Worm (Caenorhabditis elegans) whole organism, L4 larva: ENCODE measurements around the gene F13B12.6.
A peak's percentile ranks its signal among the peaks of the same experiment; 100 is the strongest.

Experiments
- D1046.2 ChIP-seq: fragments of 200-800 bp; sonication (Bioruptor generic); IDR thresholded peaks from 2 replicates; pipeline ENCODE4 v1.3.6; 2022; ENCODE audit warnings: missing genetic modification characterization, missing compliant biosample characterization
- F10B5.3 ChIP-seq: sonication (generic microtip); optimal IDR thresholded peaks from 2 replicates; lab custom pipeline; 2016; ENCODE audit warnings: mild to moderate bottlenecking, missing genetic modification characterization, missing compliant biosample characterization
- F44E2.7 ChIP-seq: fragments of 200-800 bp; sonication (Bioruptor generic); IDR thresholded peaks from 2 replicates; pipeline ENCODE4 v2.1.2; 2022; ENCODE audit warnings: missing genetic modification characterization, missing compliant biosample characterization
- R02D3.7 ChIP-seq: fragments of 150-350 bp; sonication (generic microtip); optimal IDR thresholded peaks from 3 replicates; lab custom pipeline; 2014; ENCODE audit warnings: missing biosample characterization, missing genetic modification characterization
- T20F7.1 ChIP-seq: fragments of 200-800 bp; sonication (Bioruptor generic); optimal IDR thresholded peaks from 2 replicates; lab custom pipeline; 2018; ENCODE audit warnings: mild to moderate bottlenecking, missing genetic modification characterization, missing compliant biosample characterization
- T26A8.4 ChIP-seq: fragments of 200-800 bp; sonication (Bioruptor generic); IDR thresholded peaks from 2 replicates; pipeline ENCODE4 v1.3.6; 2022; ENCODE audit warnings: missing genetic modification characterization, missing compliant biosample characterization
- Y105C5A.15 ChIP-seq: fragments of 200-800 bp; sonication (Bioruptor generic); IDR thresholded peaks from 2 replicates; pipeline ENCODE4 v1.3.6; 2022; ENCODE audit warnings: missing genetic modification characterization, missing compliant biosample characterization
- Y75B8A.6 ChIP-seq: fragments of 200-800 bp; sonication (Bioruptor generic); IDR thresholded peaks from 2 replicates; pipeline ENCODE4 v1.3.6; 2022; ENCODE audit warnings: missing genetic modification reagents, missing genetic modification characterization, missing compliant biosample characterization
- ZK337.2 ChIP-seq: fragments of 200-800 bp; sonication (Bioruptor generic); IDR thresholded peaks from 2 replicates; pipeline ENCODE4 v1.3.6; 2022; ENCODE audit warnings: missing genetic modification reagents, missing genetic modification characterization, missing compliant biosample characterization
- aha-1 ChIP-seq: fragments of 150-350 bp; peaks from one replicate; lab custom pipeline; 2014; ENCODE audit warnings: missing biosample characterization, missing genetic modification characterization
- ama-1 ChIP-seq: fragments of 150-350 bp; optimal IDR thresholded peaks from 2 replicates; lab custom pipeline; 2014; ENCODE audit warnings: inconsistent platforms, mixed read lengths
- arid-1 ChIP-seq: fragments of 200-800 bp; sonication (Bioruptor generic); conservative IDR thresholded peaks from 2 replicates; pipeline ENCODE4 v1.3.6; 2022; ENCODE audit warnings: missing genetic modification reagents, missing genetic modification characterization, missing compliant biosample characterization
- attf-4 ChIP-seq: sonication (generic microtip); optimal IDR thresholded peaks from 3 replicates; lab custom pipeline; 2017; ENCODE audit warnings: missing biosample characterization, missing genetic modification characterization
- ceh-20 ChIP-seq: fragments of 200-800 bp; sonication (Bioruptor generic); IDR thresholded peaks from 2 replicates; pipeline ENCODE4 v1.3.6; 2022; ENCODE audit warnings: missing genetic modification reagents, missing genetic modification characterization, missing compliant biosample characterization
- ceh-32 ChIP-seq: sonication (generic microtip); optimal IDR thresholded peaks from 2 replicates; lab custom pipeline; 2016; ENCODE audit warnings: mild to moderate bottlenecking, missing genetic modification characterization, missing compliant biosample characterization; ENCODE audit not compliant: poor library complexity
- ceh-62 ChIP-seq: sonication (generic microtip); optimal IDR thresholded peaks from 2 replicates; lab custom pipeline; 2017; ENCODE audit warnings: missing biosample characterization, missing genetic modification characterization
- ctbp-1 ChIP-seq: fragments of 200-800 bp; sonication (Bioruptor generic); IDR thresholded peaks from 2 replicates; pipeline ENCODE4 v1.3.6; 2022; ENCODE audit warnings: missing genetic modification reagents, missing genetic modification characterization, missing compliant biosample characterization
- daf-12 ChIP-seq: fragments of 150-350 bp; optimal IDR thresholded peaks from 2 replicates; lab custom pipeline; 2014; ENCODE audit warnings: missing biosample characterization, missing genetic modification reagents, missing genetic modification characterization
- daf-16 ChIP-seq, 3 experiments: sonication (generic microtip); optimal IDR thresholded peaks; 2 replicates each; lab custom pipeline; 2016 to 2017; ENCODE audit warnings: missing genetic modification characterization in 3 of 3, missing genetic modification reagents in 3 of 3, mild to moderate bottlenecking in 2 of 3, missing compliant biosample characterization in 2 of 3, missing biosample characterization in 1 of 3, moderate library complexity in 1 of 3
- dmd-8 ChIP-seq: fragments of 200-800 bp; sonication (Bioruptor generic); IDR thresholded peaks from 2 replicates; pipeline ENCODE4 v1.3.6; 2022; ENCODE audit warnings: missing genetic modification characterization, missing compliant biosample characterization
- dve-1 ChIP-seq: sonication (generic microtip); optimal IDR thresholded peaks from 2 replicates; lab custom pipeline; 2017; ENCODE audit warnings: antibody characterized with exemption, mild to moderate bottlenecking, missing genetic modification characterization, missing compliant biosample characterization; ENCODE audit not compliant: insufficient read depth
- egl-27 ChIP-seq: sonication (generic microtip); optimal IDR thresholded peaks from 3 replicates; lab custom pipeline; 2017; ENCODE audit warnings: missing biosample characterization, missing genetic modification reagents, missing genetic modification characterization
- hlh-11 ChIP-seq: fragments of 200-800 bp; sonication (Bioruptor generic); optimal IDR thresholded peaks from 2 replicates; lab custom pipeline; 2018; ENCODE audit warnings: mild to moderate bottlenecking, missing genetic modification characterization, missing compliant biosample characterization
- hlh-30 ChIP-seq: sonication (generic microtip); optimal IDR thresholded peaks from 2 replicates; lab custom pipeline; 2017; ENCODE audit warnings: antibody characterized with exemption, mild to moderate bottlenecking, missing genetic modification characterization, missing compliant biosample characterization; ENCODE audit not compliant: insufficient read depth
- hmg-1.1 ChIP-seq: fragments of 200-800 bp; sonication (Bioruptor generic); IDR thresholded peaks from 2 replicates; pipeline ENCODE4 v1.3.6; 2022; ENCODE audit warnings: missing genetic modification reagents, missing genetic modification characterization, missing compliant biosample characterization
- lin-1 ChIP-seq: fragments of 200-800 bp; sonication (Bioruptor generic); IDR thresholded peaks from 2 replicates; pipeline ENCODE4 v1.3.6; 2022; ENCODE audit warnings: missing genetic modification reagents, missing genetic modification characterization, missing compliant biosample characterization
- lin-29 ChIP-seq: fragments of 200-800 bp; sonication (Bioruptor generic); IDR thresholded peaks from 2 replicates; pipeline ENCODE4 v1.3.6; 2022; ENCODE audit warnings: missing genetic modification reagents, missing genetic modification characterization, missing compliant biosample characterization
- lin-39 ChIP-seq: fragments of 150-350 bp; optimal IDR thresholded peaks from 2 replicates; lab custom pipeline; 2014; ENCODE audit warnings: missing biosample characterization, missing genetic modification reagents, missing genetic modification characterization
- madf-5 ChIP-seq, 2 experiments: fragments of 200-800 bp; sonication (Bioruptor generic); IDR thresholded peaks; 2 replicates each; pipeline ENCODE4 v1.3.6; 2022; ENCODE audit warnings: missing compliant biosample characterization in 2 of 2, missing genetic modification characterization in 2 of 2
- madf-9 ChIP-seq: fragments of 200-800 bp; sonication (Bioruptor generic); conservative IDR thresholded peaks from 2 replicates; pipeline ENCODE4 v1.3.6; 2022; ENCODE audit warnings: missing genetic modification reagents, missing genetic modification characterization, missing compliant biosample characterization
- mes-2 ChIP-seq: sonication (generic microtip); optimal IDR thresholded peaks from 2 replicates; lab custom pipeline; 2016; ENCODE audit warnings: missing genotype, mild to moderate bottlenecking, missing genetic modification characterization, missing compliant biosample characterization; ENCODE audit not compliant: poor library complexity, severe bottlenecking
- mxl-2 ChIP-seq: fragments of 200-800 bp; sonication (Bioruptor generic); conservative IDR thresholded peaks from 2 replicates; pipeline ENCODE4 v1.3.6; 2022; ENCODE audit warnings: missing genetic modification reagents, missing genetic modification characterization, missing compliant biosample characterization
- nhr-11 ChIP-seq: fragments of 150-350 bp; optimal IDR thresholded peaks from 2 replicates; lab custom pipeline; 2014; ENCODE audit warnings: missing biosample characterization, missing genetic modification characterization
- nhr-111 ChIP-seq: fragments of 200-800 bp; sonication (Bioruptor generic); optimal IDR thresholded peaks from 2 replicates; lab custom pipeline; 2018; ENCODE audit warnings: mild to moderate bottlenecking, missing genetic modification characterization, missing compliant biosample characterization
- nhr-237 ChIP-seq: sonication (generic microtip); optimal IDR thresholded peaks from 2 replicates; lab custom pipeline; 2017; ENCODE audit warnings: missing biosample characterization, missing genetic modification characterization
- nhr-41 ChIP-seq: fragments of 200-800 bp; sonication (Bioruptor generic); IDR thresholded peaks from 2 replicates; pipeline ENCODE4 v1.3.6; 2022; ENCODE audit warnings: missing genetic modification reagents, missing genetic modification characterization, missing compliant biosample characterization
- nhr-6 ChIP-seq: fragments of 150-350 bp; optimal IDR thresholded peaks from 2 replicates; lab custom pipeline; 2014; ENCODE audit warnings: missing biosample characterization, missing genetic modification characterization
- nhr-76 ChIP-seq: fragments of 150-350 bp; optimal IDR thresholded peaks from 2 replicates; lab custom pipeline; 2014; ENCODE audit warnings: missing biosample characterization, missing genetic modification characterization
- pqm-1 ChIP-seq: sonication (generic microtip); optimal IDR thresholded peaks from 2 replicates; lab custom pipeline; 2017; ENCODE audit warnings: missing biosample characterization, missing genetic modification characterization
- saeg-2 ChIP-seq: fragments of 200-800 bp; sonication (Bioruptor generic); IDR thresholded peaks from 2 replicates; pipeline ENCODE4 v1.3.6; 2022; ENCODE audit warnings: missing genetic modification reagents, missing genetic modification characterization, missing compliant biosample characterization
- sdz-12 ChIP-seq: fragments of 200-800 bp; sonication (Bioruptor generic); optimal IDR thresholded peaks from 2 replicates; lab custom pipeline; 2018; ENCODE audit warnings: mild to moderate bottlenecking, missing genetic modification characterization, missing compliant biosample characterization
- skn-1 ChIP-seq: fragments of 150-350 bp; optimal IDR thresholded peaks from 2 replicates; lab custom pipeline; 2014; ENCODE audit warnings: missing biosample characterization, missing genetic modification characterization
- snpc-1.2 ChIP-seq: fragments of 200-800 bp; sonication (Bioruptor generic); IDR thresholded peaks from 2 replicates; pipeline ENCODE4 v1.3.6; 2022; ENCODE audit warnings: missing genetic modification reagents, missing genetic modification characterization, missing compliant biosample characterization
- spr-3 ChIP-seq: fragments of 200-800 bp; sonication (Bioruptor generic); optimal IDR thresholded peaks from 2 replicates; lab custom pipeline; 2018; ENCODE audit warnings: mild to moderate bottlenecking, missing genetic modification characterization, missing compliant biosample characterization
- unc-130 ChIP-seq: sonication (generic microtip); optimal IDR thresholded peaks from 2 replicates; lab custom pipeline; 2016; ENCODE audit warnings: missing genetic modification reagents, missing genetic modification characterization, missing compliant biosample characterization
- unc-39 ChIP-seq: sonication (generic microtip); optimal IDR thresholded peaks from 2 replicates; lab custom pipeline; 2017; ENCODE audit warnings: missing biosample characterization, missing genetic modification characterization
- vab-7 ChIP-seq: fragments of 200-800 bp; sonication (Bioruptor generic); IDR thresholded peaks from 2 replicates; pipeline ENCODE4 v1.3.6; 2022; ENCODE audit warnings: missing genetic modification reagents, missing genetic modification characterization, missing compliant biosample characterization
- zfp-2 ChIP-seq: sonication (generic microtip); optimal IDR thresholded peaks from 2 replicates; lab custom pipeline; 2016; ENCODE audit warnings: mild to moderate bottlenecking, missing genetic modification characterization, missing compliant biosample characterization
- zfp-3 ChIP-seq: fragments of 200-800 bp; sonication (Bioruptor generic); conservative IDR thresholded peaks from 2 replicates; pipeline ENCODE4 v1.3.6; 2022; ENCODE audit warnings: missing genetic modification reagents, missing genetic modification characterization, missing compliant biosample characterization
- ztf-11 ChIP-seq: fragments of 150-350 bp; optimal IDR thresholded peaks from 2 replicates; lab custom pipeline; 2014; ENCODE audit warnings: missing biosample characterization, missing genetic modification characterization

Gene F13B12.6

DNA sequence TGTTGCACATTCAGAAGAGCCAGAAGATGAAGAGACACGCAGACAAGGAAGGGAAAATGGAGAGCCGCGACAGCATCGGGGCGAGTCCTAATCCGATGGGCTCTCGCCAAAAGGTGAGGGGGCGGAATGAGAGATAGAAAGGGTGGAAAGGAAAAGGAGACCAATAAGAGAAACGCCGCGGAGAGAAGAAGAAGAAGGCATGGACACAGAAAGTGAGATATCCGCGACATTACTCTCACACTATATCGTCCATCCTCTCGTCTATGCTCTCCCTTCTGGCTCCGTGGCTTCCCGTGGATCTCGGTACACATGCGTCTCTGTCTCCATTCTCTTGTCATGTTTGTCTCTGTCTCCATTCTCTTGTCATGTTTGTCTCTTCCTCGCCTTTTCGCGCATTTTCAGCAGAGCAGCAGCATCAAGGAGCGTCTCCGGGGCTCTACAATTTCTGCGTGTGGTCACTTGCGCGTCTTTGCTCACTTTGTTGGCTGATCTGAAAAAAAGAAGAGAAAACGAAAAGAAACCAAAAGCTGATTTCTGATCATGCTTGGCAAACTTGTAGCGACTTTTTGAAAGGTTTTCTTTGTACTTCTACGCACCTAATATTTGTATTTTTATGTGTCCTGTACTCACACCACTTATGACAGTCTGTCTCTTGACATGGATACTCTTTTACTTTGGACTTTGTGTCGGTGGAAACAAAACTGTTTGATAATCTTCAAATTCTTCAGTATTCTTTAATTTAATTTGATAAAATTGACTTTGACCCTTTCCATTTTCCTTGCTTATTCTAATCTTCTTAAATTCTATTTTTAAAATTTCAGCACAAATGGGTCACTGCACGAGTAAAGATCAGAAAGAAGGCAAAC is 14.3 kb downstream of the F13B12.6 start, which contains the start of gene gpa-7 (continued):
- TF ChIP-seq ceh-62 = no peak
- no peak for TF ChIP-seq lin-39 (tag; lab: Kevin White, UChicago)
- no peak for TF ChIP-seq ZK337.2 (GFP tag; lab: Robert Waterston, UW)
- no peak for TF ChIP-seq hlh-11
- no peak for TF ChIP-seq unc-39 (tag; lab: Kevin White, UChicago)
- no peak for TF ChIP-seq saeg-2 (GFP tag; lab: Robert Waterston, UW)
- TF ChIP-seq T26A8.4 = 0 out of 2 replicates have a peak, but pooled peaks have one; percentile 61
- TF ChIP-seq daf-16 (GFP tag; optimal IDR thresholded peaks at IDR 0.05; lab: Kevin White, UChicago) = no peak
- TF ChIP-seq daf-16 (tag; optimal IDR thresholded peaks at IDR 0.05; lab: Kevin White, UChicago) = no peak
- no peak for TF ChIP-seq pqm-1 (tag; lab: Kevin White, UChicago)
- no peak for TF ChIP-seq D1046.2 (GFP tag; lab: Robert Waterston, UW)
- TF ChIP-seq hmg-1.1 (GFP tag; lab: Robert Waterston, UW) = peak; percentile 72
- TF ChIP-seq Y105C5A.15 = no peak
- TF ChIP-seq ctbp-1 (GFP tag; lab: Robert Waterston, UW) = peak; percentile 89
- no peak for TF ChIP-seq nhr-237 (tag; lab: Kevin White, UChicago)
- TF ChIP-seq ztf-11 (tag; lab: Kevin White, UChicago) = no peak
- TF ChIP-seq dve-1 (tag; lab: Kevin White, UChicago) = no peak
- TF ChIP-seq mxl-2 (GFP tag; lab: Robert Waterston, UW) = no peak
- no peak for TF ChIP-seq T20F7.1
- TF ChIP-seq ceh-32 (tag; lab: Kevin White, UChicago) = peak; percentile 45
- no peak for TF ChIP-seq vab-7 (GFP tag; lab: Robert Waterston, UW)
- TF ChIP-seq spr-3 (GFP tag; lab: Kevin White, UChicago) = no peak
- TF ChIP-seq R02D3.7 (tag; lab: Kevin White, UChicago) = no peak
- TF ChIP-seq Y75B8A.6 (GFP tag; lab: Robert Waterston, UW) = no peak
- no peak for TF ChIP-seq egl-27
- peak; percentile 48 for TF ChIP-seq hlh-30 (tag; lab: Kevin White, UChicago)
- no peak for TF ChIP-seq dmd-8 (GFP tag; lab: Robert Waterston, UW)
- no peak for TF ChIP-seq mes-2 (tag; lab: Kevin White, UChicago)
- no peak for TF ChIP-seq arid-1 (GFP tag; lab: Robert Waterston, UW)
- TF ChIP-seq nhr-6 = no peak
- no peak for TF ChIP-seq ceh-20
- TF ChIP-seq nhr-41 (GFP tag; lab: Robert Waterston, UW) = no peak
- no peak for TF ChIP-seq F44E2.7
- no peak for TF ChIP-seq F10B5.3
- no peak for TF ChIP-seq unc-130
- no peak for TF ChIP-seq zfp-3
- TF ChIP-seq skn-1 (tag; lab: Kevin White, UChicago) = no peak
- TF ChIP-seq nhr-11 (tag; lab: Kevin White, UChicago) = peak; percentile 66
- TF ChIP-seq lin-29 (GFP tag; lab: Robert Waterston, UW) = no peak
- TF ChIP-seq zfp-2 (tag; lab: Kevin White, UChicago) = no peak
- peak; percentile 97 for TF ChIP-seq aha-1 (tag; lab: Kevin White, UChicago)
- TF ChIP-seq lin-1 (GFP tag; lab: Robert Waterston, UW) = no peak
- TF ChIP-seq nhr-76 (tag; lab: Kevin White, UChicago) = no peak
- TF ChIP-seq snpc-1.2 (GFP tag; lab: Robert Waterston, UW) = no peak
- no peak for TF ChIP-seq nhr-111
- no peak for TF ChIP-seq madf-9 (GFP tag; lab: Robert Waterston, UW)
- TF ChIP-seq ama-1 (lab: Kevin White, UChicago) = no peak
- no peak for TF ChIP-seq madf-5 (GFP tag; IDR thresholded peaks at IDR 0.05; lab: Robert Waterston, UW)
- TF ChIP-seq daf-12 = no peak
- TF ChIP-seq attf-4 (tag; lab: Kevin White, UChicago) = no peak
- no peak for TF ChIP-seq sdz-12
